Worm (Caenorhabditis elegans) whole organism, mixed stage, embryonic: ENCODE data around the gene F40G9.17.

Experiments
- bed-3 ChIP-seq: fragments of 200-800 bp; sonication (Bioruptor generic); optimal IDR thresholded peaks from 3 replicates; lab custom pipeline; 2018; ENCODE audit warnings: mild to moderate bottlenecking, missing genetic modification characterization, moderate library complexity, missing compliant biosample characterization
- ceh-39 ChIP-seq: fragments of 150-350 bp; optimal IDR thresholded peaks from 2 replicates; lab custom pipeline; 2014; ENCODE audit warnings: missing biosample characterization, missing genetic modification characterization
- ceh-43 ChIP-seq: fragments of 200-800 bp; sonication (Bioruptor generic); optimal IDR thresholded peaks from 2 replicates; lab custom pipeline; 2018; ENCODE audit warnings: mild to moderate bottlenecking, missing genetic modification characterization, moderate library complexity, missing compliant biosample characterization
- ceh-83 ChIP-seq: fragments of 200-800 bp; sonication (Bioruptor generic); optimal IDR thresholded peaks from 2 replicates; lab custom pipeline; 2018; ENCODE audit warnings: mild to moderate bottlenecking, missing genetic modification characterization, missing compliant biosample characterization
- ces-1 ChIP-seq: fragments of 150-350 bp; optimal IDR thresholded peaks from 2 replicates; lab custom pipeline; 2014; ENCODE audit warnings: missing biosample characterization, missing genetic modification reagents, missing genetic modification characterization
- cnd-1 ChIP-seq: fragments of 200-800 bp; sonication (Bioruptor generic); optimal IDR thresholded peaks from 2 replicates; lab custom pipeline; 2018; ENCODE audit warnings: mild to moderate bottlenecking, missing genetic modification characterization, missing compliant biosample characterization
- elt-1 ChIP-seq: sonication (generic microtip); optimal IDR thresholded peaks from 2 replicates; lab custom pipeline; 2017; ENCODE audit warnings: missing genetic modification characterization, mild to moderate bottlenecking, missing compliant biosample characterization, antibody characterized with exemption, moderate library complexity, borderline replicate concordance; ENCODE audit not compliant: insufficient read depth
- elt-3 ChIP-seq: fragments of 150-350 bp; optimal IDR thresholded peaks from 2 replicates; lab custom pipeline; 2014; ENCODE audit warnings: missing biosample characterization, missing genetic modification characterization
- flh-1 ChIP-seq: fragments of 200-800 bp; sonication (Bioruptor generic); optimal IDR thresholded peaks from 2 replicates; lab custom pipeline; 2018; ENCODE audit warnings: mild to moderate bottlenecking, missing genetic modification characterization, moderate library complexity, missing compliant biosample characterization
- hlh-1 ChIP-seq: fragments of 150-350 bp; optimal IDR thresholded peaks from 2 replicates; lab custom pipeline; 2014; ENCODE audit warnings: missing biosample characterization, missing genetic modification reagents, missing genetic modification characterization
- lin-32 ChIP-seq: fragments of 200-800 bp; sonication (Bioruptor generic); optimal IDR thresholded peaks from 2 replicates; lab custom pipeline; 2018; ENCODE audit warnings: mild to moderate bottlenecking, missing genetic modification characterization, missing compliant biosample characterization
- lsy-2 ChIP-seq: fragments of 150-350 bp; optimal IDR thresholded peaks from 2 replicates; lab custom pipeline; 2014; ENCODE audit warnings: missing biosample characterization, missing genetic modification characterization
- mab-5 ChIP-seq: fragments of 150-350 bp; optimal IDR thresholded peaks from 2 replicates; lab custom pipeline; 2014; ENCODE audit warnings: missing biosample characterization, missing genetic modification characterization
- mep-1 ChIP-seq: fragments of 150-350 bp; optimal IDR thresholded peaks from 2 replicates; lab custom pipeline; 2017; ENCODE audit warnings: missing biosample characterization, missing genetic modification reagents, missing genetic modification characterization, inconsistent platforms
- mls-2 ChIP-seq: sonication (generic microtip); optimal IDR thresholded peaks from 2 replicates; lab custom pipeline; 2016; ENCODE audit warnings: mild to moderate bottlenecking, missing genetic modification characterization, moderate library complexity, missing compliant biosample characterization
- nhr-12 ChIP-seq: fragments of 150-350 bp; optimal IDR thresholded peaks from 2 replicates; lab custom pipeline; 2014; ENCODE audit warnings: missing biosample characterization, missing genetic modification characterization
- nhr-2 ChIP-seq: fragments of 150-350 bp; optimal IDR thresholded peaks from 2 replicates; lab custom pipeline; 2014; ENCODE audit warnings: missing biosample characterization, missing genetic modification characterization
- nhr-237 ChIP-seq: fragments of 150-350 bp; optimal IDR thresholded peaks from 2 replicates; lab custom pipeline; 2014; ENCODE audit warnings: missing biosample characterization, missing genetic modification characterization
- nhr-28 ChIP-seq: fragments of 150-350 bp; optimal IDR thresholded peaks from 2 replicates; lab custom pipeline; 2014; ENCODE audit warnings: missing biosample characterization, missing genetic modification characterization
- nhr-76 ChIP-seq: sonication (generic microtip); optimal IDR thresholded peaks from 2 replicates; lab custom pipeline; 2017; ENCODE audit warnings: missing biosample characterization, missing genetic modification characterization
- pha-4 ChIP-seq: fragments of 150-350 bp; optimal IDR thresholded peaks from 2 replicates; lab custom pipeline; 2018; ENCODE audit warnings: missing biosample characterization, missing genetic modification reagents, missing genetic modification characterization
- sem-2 ChIP-seq: fragments of 200-800 bp; sonication (Bioruptor generic); optimal IDR thresholded peaks from 2 replicates; lab custom pipeline; 2018; ENCODE audit warnings: mild to moderate bottlenecking, missing genetic modification characterization, missing compliant biosample characterization
- snpc-4 ChIP-seq: fragments of 150-350 bp; optimal IDR thresholded peaks from 2 replicates; lab custom pipeline; 2014; ENCODE audit warnings: missing biosample characterization, missing genetic modification characterization
- sptf-1 ChIP-seq: sonication (generic microtip); optimal IDR thresholded peaks from 2 replicates; lab custom pipeline; 2017; ENCODE audit warnings: mild to moderate bottlenecking, missing genetic modification characterization, moderate library complexity, missing compliant biosample characterization
- tbx-8 ChIP-seq: fragments of 200-800 bp; sonication (Bioruptor generic); optimal IDR thresholded peaks from 2 replicates; lab custom pipeline; 2018; ENCODE audit warnings: mild to moderate bottlenecking, missing genetic modification characterization, moderate library complexity, missing compliant biosample characterization
- unc-120 ChIP-seq: sonication (generic microtip); optimal IDR thresholded peaks from 2 replicates; lab custom pipeline; 2017; ENCODE audit warnings: missing genetic modification characterization, missing compliant biosample characterization; ENCODE audit not compliant: poor library complexity, severe bottlenecking
- unc-39 ChIP-seq: fragments of 150-350 bp; optimal IDR thresholded peaks from 2 replicates; lab custom pipeline; 2014; ENCODE audit warnings: missing biosample characterization, missing genetic modification characterization
- unc-62 ChIP-seq: fragments of 150-350 bp; optimal IDR thresholded peaks from 2 replicates; lab custom pipeline; 2014; ENCODE audit warnings: missing biosample characterization, missing genetic modification reagents, missing genetic modification characterization
- zip-8 ChIP-seq: fragments of 150-350 bp; optimal IDR thresholded peaks from 2 replicates; lab custom pipeline; 2014; ENCODE audit warnings: missing biosample characterization, missing genetic modification characterization

The F40G9.17 gene

ce11 chrIII:164775-165174, 29.5 kb upstream of the F40G9.17 start, which contains the start of gene F40G9.8:
Gene F40G9.8 (minus strand): TSS chrIII:164875.
- TF ChIP-seq mep-1 (tag; lab: Kevin White, UChicago) (no peak), unc-62 (GFP tag; lab: Kevin White, UChicago) (no peak), nhr-2 (tag; lab: Kevin White, UChicago) (no peak), lsy-2 (tag; lab: Kevin White, UChicago) (no peak), ceh-39 (tag; lab: Kevin White, UChicago) (no peak), hlh-1 (tag; lab: Kevin White, UChicago) (no peak), ceh-43 (GFP tag; lab: Kevin White, UChicago) (no peak), nhr-237 (no peak), nhr-12 (tag; lab: Kevin White, UChicago) (no peak), bed-3 (GFP tag; lab: Kevin White, UChicago) (no peak), cnd-1 (tag; lab: Kevin White, UChicago) (no peak), nhr-28 (tag; lab: Kevin White, UChicago) (no peak), flh-1 (GFP tag; lab: Kevin White, UChicago) (no peak), nhr-76 (tag; lab: Kevin White, UChicago) (no peak), zip-8 (no peak), ceh-83 (GFP tag; lab: Kevin White, UChicago) (no peak), elt-3 (tag; lab: Kevin White, UChicago) (no peak), unc-120 (tag; lab: Kevin White, UChicago) (no peak)

ce11 chrIII:165390-165789, 28.9 kb upstream of the F40G9.17 start, which contains the start of gene F40G9.7:
Gene F40G9.7 (plus strand): TSS chrIII:165690.
- TF ChIP-seq snpc-4 (tag; lab: Kevin White, UChicago) (no peak), pha-4 (no peak), unc-62 (GFP tag; lab: Kevin White, UChicago) (no peak), lin-32 (GFP tag; lab: Kevin White, UChicago) (no peak), elt-3 (tag; lab: Kevin White, UChicago) (no peak), ces-1 (GFP tag; lab: Kevin White, UChicago) (no peak), mab-5 (tag; lab: Kevin White, UChicago) (no peak), nhr-76 (tag; lab: Kevin White, UChicago) (no peak), tbx-8 (no peak)

- TF ChIP-seq ceh-39 (tag; lab: Kevin White, UChicago), result no peak
- no peak for TF ChIP-seq mab-5 (tag; lab: Kevin White, UChicago)
- TF ChIP-seq mep-1 (tag; lab: Kevin White, UChicago), result no peak
- no peak for TF ChIP-seq flh-1 (GFP tag; lab: Kevin White, UChicago)
- TF ChIP-seq sptf-1 (tag; lab: Kevin White, UChicago), result no peak
- no peak for TF ChIP-seq unc-120 (tag; lab: Kevin White, UChicago)
- TF ChIP-seq sem-2 (GFP tag; lab: Kevin White, UChicago), result no peak
- no peak for TF ChIP-seq nhr-76 (tag; lab: Kevin White, UChicago)
- TF ChIP-seq ceh-43 (GFP tag; lab: Kevin White, UChicago), result no peak
- TF ChIP-seq unc-62 (GFP tag; lab: Kevin White, UChicago), result no peak
- no peak for TF ChIP-seq lin-32 (GFP tag; lab: Kevin White, UChicago)
- no peak for TF ChIP-seq pha-4
- TF ChIP-seq bed-3 (GFP tag; lab: Kevin White, UChicago), result no peak
- no peak for TF ChIP-seq zip-8
- TF ChIP-seq ces-1 (GFP tag; lab: Kevin White, UChicago), result no peak
- TF ChIP-seq hlh-1 (tag; lab: Kevin White, UChicago), result no peak
- no peak for TF ChIP-seq ceh-83 (GFP tag; lab: Kevin White, UChicago)
- TF ChIP-seq elt-1 (tag; lab: Kevin White, UChicago), result no peak
- no peak for TF ChIP-seq nhr-28 (tag; lab: Kevin White, UChicago)
These were observed 24.8 kb upstream of the F40G9.17 start, which contains the start of gene F40G9.18 for ce11 chrIII:169478-169877. Gene F40G9.18 (minus strand): TSS chrIII:169578.

- TF ChIP-seq cnd-1 (tag; lab: Kevin White, UChicago) (no peak), mls-2 (tag; lab: Kevin White, UChicago) (no peak), mep-1 (tag; lab: Kevin White, UChicago) (no peak), elt-1 (tag; lab: Kevin White, UChicago) (no peak), pha-4 (no peak), nhr-12 (tag; lab: Kevin White, UChicago) (no peak), tbx-8 (no peak), lin-32 (GFP tag; lab: Kevin White, UChicago) (no peak), unc-39 (no peak)
These were observed 22.6 kb upstream of the F40G9.17 start, which contains the start of the genes F40G9.9 and F40G9.12 for ce11 chrIII:171617-172016. Gene F40G9.9 (minus strand): TSS chrIII:171717. Gene F40G9.12 (plus strand): TSS chrIII:171847.
